Fruit fly (Drosophila melanogaster) whole organism, embryonic: ENCODE data around the gene Dup99B.

Experiments
- Atf-2 ChIP-seq: fragments of 200-800 bp; sonication (Bioruptor generic); optimal IDR thresholded peaks from 2 replicates; lab custom pipeline; 2016; ENCODE audit warnings: missing biosample characterization, missing genetic modification characterization
- CG11723 ChIP-seq: fragments of 200-800 bp; sonication (Bioruptor generic); optimal IDR thresholded peaks from 2 replicates; lab custom pipeline; 2017; ENCODE audit warnings: missing biosample characterization, mild to moderate bottlenecking, missing genetic modification characterization
- CG12744 ChIP-seq: fragments of 200-800 bp; sonication (Bioruptor generic); optimal IDR thresholded peaks from 2 replicates; lab custom pipeline; 2016; ENCODE audit warnings: missing biosample characterization, missing genetic modification characterization
- CG13296 ChIP-seq: fragments of 200-800 bp; sonication (Bioruptor generic); optimal IDR thresholded peaks from 3 replicates; lab custom pipeline; 2018; ENCODE audit warnings: missing biosample characterization, mild to moderate bottlenecking, missing genetic modification characterization
- CG16779 ChIP-seq: fragments of 200-800 bp; sonication (Bioruptor generic); IDR thresholded peaks from 2 replicates; pipeline ENCODE4 v1.3.6; 2022; ENCODE audit warnings: missing biosample characterization, missing genetic modification characterization
- CG1792 ChIP-seq: fragments of 200-800 bp; sonication (Bioruptor generic); optimal IDR thresholded peaks from 2 replicates; lab custom pipeline; 2016; ENCODE audit warnings: missing biosample characterization, missing genetic modification characterization
- CG2202 ChIP-seq: fragments of 200-800 bp; sonication (Bioruptor generic); optimal IDR thresholded peaks from 2 replicates; lab custom pipeline; 2018; ENCODE audit warnings: missing biosample characterization, mild to moderate bottlenecking, missing genetic modification characterization
- CG32532 ChIP-seq: fragments of 200-800 bp; sonication (Bioruptor generic); IDR thresholded peaks from 2 replicates; pipeline ENCODE4 v1.3.6; 2022; ENCODE audit warnings: missing biosample characterization, missing genetic modification characterization
- CG33213 ChIP-seq: fragments of 200-800 bp; sonication (Bioruptor generic); optimal IDR thresholded peaks from 3 replicates; lab custom pipeline; 2016; ENCODE audit warnings: missing biosample characterization, missing genetic modification characterization
- CG5953 ChIP-seq: fragments of 200-800 bp; sonication (Bioruptor generic); IDR thresholded peaks from 2 replicates; pipeline ENCODE4 v1.3.6; 2022; ENCODE audit warnings: missing biosample characterization, missing genetic modification characterization
- CG6272 ChIP-seq: fragments of 200-800 bp; sonication (Bioruptor generic); IDR thresholded peaks from 2 replicates; pipeline ENCODE4 v1.3.6; 2022; ENCODE audit warnings: missing biosample characterization, missing genetic modification characterization
- CG6813 ChIP-seq: fragments of 200-800 bp; sonication (Bioruptor generic); optimal IDR thresholded peaks from 2 replicates; lab custom pipeline; 2017; ENCODE audit warnings: missing biosample characterization, missing genetic modification characterization, mild to moderate bottlenecking, moderate library complexity, missing genetic modification reagents
- CG7556 ChIP-seq: fragments of 200-800 bp; sonication (Bioruptor generic); optimal IDR thresholded peaks from 2 replicates; lab custom pipeline; 2017; ENCODE audit warnings: missing biosample characterization, mild to moderate bottlenecking, missing genetic modification characterization
- CG7839 ChIP-seq: fragments of 200-800 bp; sonication (Bioruptor generic); optimal IDR thresholded peaks from 3 replicates; lab custom pipeline; 2018; ENCODE audit warnings: missing biosample characterization, mild to moderate bottlenecking, missing genetic modification characterization, moderate library complexity
- CG8924 ChIP-seq: fragments of 200-800 bp; optimal IDR thresholded peaks from 3 replicates; lab custom pipeline; 2019; ENCODE audit warnings: missing biosample characterization, mild to moderate bottlenecking, missing genetic modification characterization, moderate library complexity
- CG9437 ChIP-seq: fragments of 200-800 bp; sonication (Bioruptor generic); optimal IDR thresholded peaks from 2 replicates; lab custom pipeline; 2018; ENCODE audit warnings: missing biosample characterization, mild to moderate bottlenecking, missing genetic modification characterization
- CG9727 ChIP-seq: fragments of 200-800 bp; sonication (Bioruptor generic); optimal IDR thresholded peaks from 3 replicates; lab custom pipeline; 2017; ENCODE audit warnings: missing biosample characterization, mild to moderate bottlenecking, missing genetic modification characterization
- Camta ChIP-seq: fragments of 200-800 bp; sonication (Bioruptor generic); optimal IDR thresholded peaks from 2 replicates; lab custom pipeline; 2016; ENCODE audit warnings: missing biosample characterization, missing genetic modification characterization
- CoRest ChIP-seq: fragments of 200-800 bp; sonication (Bioruptor generic); optimal IDR thresholded peaks from 3 replicates; lab custom pipeline; 2018; ENCODE audit warnings: missing biosample characterization, mild to moderate bottlenecking, missing genetic modification characterization, moderate library complexity
- Doc3 ChIP-seq: fragments of 200-800 bp; sonication (Bioruptor generic); IDR thresholded peaks from 3 replicates; pipeline ENCODE4 v1.3.6; 2022; ENCODE audit warnings: missing biosample characterization, missing genetic modification characterization; ENCODE audit not compliant: partially characterized antibody
- Drgx ChIP-seq: fragments of 200-800 bp; sonication (Bioruptor generic); IDR thresholded peaks from 2 replicates; pipeline ENCODE4 v1.3.6; 2022; ENCODE audit warnings: missing biosample characterization, missing genetic modification characterization
- HHEX ChIP-seq: fragments of 200-800 bp; sonication (Bioruptor generic); optimal IDR thresholded peaks from 3 replicates; lab custom pipeline; 2017; ENCODE audit warnings: missing biosample characterization, mild to moderate bottlenecking, missing genetic modification characterization, missing genetic modification reagents
- HLH3B ChIP-seq: fragments of 200-800 bp; sonication (Bioruptor generic); IDR thresholded peaks from 2 replicates; pipeline ENCODE4 v1.3.6; 2022; ENCODE audit warnings: missing biosample characterization, missing genetic modification characterization
- Kr ChIP-seq: fragments of 200-800 bp; sonication (Bioruptor generic); optimal IDR thresholded peaks from 2 replicates; lab custom pipeline; 2017; ENCODE audit warnings: missing biosample characterization, mild to moderate bottlenecking, missing genetic modification characterization
- Lpt ChIP-seq: fragments of >200 bp; optimal IDR thresholded peaks from 2 replicates; lab custom pipeline; 2018; ENCODE audit warnings: missing biosample characterization, missing genetic modification characterization
- NC2α ChIP-seq: fragments of 200-800 bp; sonication (Bioruptor generic); optimal IDR thresholded peaks from 2 replicates; lab custom pipeline; 2016; ENCODE audit warnings: missing biosample characterization, missing genetic modification characterization
- Side ChIP-seq: fragments of 200-800 bp; sonication (Bioruptor generic); optimal IDR thresholded peaks from 2 replicates; lab custom pipeline; 2016; ENCODE audit warnings: missing biosample characterization, missing genetic modification characterization
- Sry-δ ChIP-seq: fragments of 200-800 bp; sonication (Bioruptor generic); optimal IDR thresholded peaks from 2 replicates; lab custom pipeline; 2016; ENCODE audit warnings: missing biosample characterization, missing genetic modification characterization
- Stat92E ChIP-seq, 3 experiments: fragments of >200 bp in 2 of 3; fragments of 200-800 bp in 1 of 3; sonication (Bioruptor generic) in 1 of 3; optimal IDR thresholded peaks; 2 replicates each; lab custom pipeline; 2017 to 2019; ENCODE audit warnings: missing biosample characterization in 3 of 3, missing genetic modification characterization in 3 of 3, mild to moderate bottlenecking in 1 of 3, moderate library complexity in 1 of 3
- amos ChIP-seq: fragments of 200-800 bp; sonication (Bioruptor generic); IDR thresholded peaks from 2 replicates; pipeline ENCODE4 v1.3.6; 2022; ENCODE audit warnings: missing biosample characterization, missing genetic modification characterization; ENCODE audit not compliant: partially characterized antibody
- aop ChIP-seq: fragments of 200-800 bp; sonication (Bioruptor generic); IDR thresholded peaks from 2 replicates; pipeline ENCODE4 v1.3.6; 2022; ENCODE audit warnings: missing biosample characterization, missing genetic modification characterization
- ash1 ChIP-seq: fragments of 200-800 bp; sonication (Bioruptor generic); optimal IDR thresholded peaks from 2 replicates; lab custom pipeline; 2018; ENCODE audit warnings: missing biosample characterization, mild to moderate bottlenecking, missing genetic modification characterization
- cas ChIP-seq: fragments of 200-800 bp; sonication (Bioruptor generic); IDR thresholded peaks from 2 replicates; pipeline ENCODE4 v1.3.6; 2022; ENCODE audit warnings: missing biosample characterization, missing genetic modification characterization
- cato ChIP-seq: fragments of 200-800 bp; sonication (Bioruptor generic); optimal IDR thresholded peaks from 2 replicates; lab custom pipeline; 2016; ENCODE audit warnings: missing biosample characterization, missing genetic modification characterization, borderline replicate concordance
- chn ChIP-seq: fragments of 200-800 bp; sonication (Bioruptor generic); optimal IDR thresholded peaks from 2 replicates; lab custom pipeline; 2016; ENCODE audit warnings: missing biosample characterization, missing genetic modification characterization
- crp ChIP-seq, 2 experiments: fragments of 200-800 bp; sonication (Bioruptor generic); optimal IDR thresholded peaks; 2 replicates in 1 of 2; 3 replicates in 1 of 2; lab custom pipeline; 2017; ENCODE audit warnings: missing biosample characterization in 2 of 2, missing genetic modification characterization in 2 of 2, mild to moderate bottlenecking in 1 of 2, moderate library complexity in 1 of 2
- dm ChIP-seq: fragments of 200-800 bp; sonication (Bioruptor generic); optimal IDR thresholded peaks from 3 replicates; lab custom pipeline; 2016; ENCODE audit warnings: missing biosample characterization, missing genetic modification characterization
- fd3F ChIP-seq: fragments of 200-800 bp; sonication (Bioruptor generic); optimal IDR thresholded peaks from 2 replicates; lab custom pipeline; 2018; ENCODE audit warnings: missing biosample characterization, mild to moderate bottlenecking, missing genetic modification characterization, moderate library complexity
- gro ChIP-seq: fragments of 200-800 bp; sonication (Bioruptor generic); optimal IDR thresholded peaks from 2 replicates; lab custom pipeline; 2016; ENCODE audit warnings: missing biosample characterization, missing genetic modification characterization
- hb ChIP-seq: fragments of 200-800 bp; sonication (Bioruptor generic); IDR thresholded peaks from 3 replicates; pipeline ENCODE4 v1.3.6; 2022; ENCODE audit warnings: missing biosample characterization, missing genetic modification characterization; ENCODE audit not compliant: partially characterized antibody
- jumu ChIP-seq: fragments of 200-800 bp; sonication (Bioruptor generic); optimal IDR thresholded peaks from 3 replicates; lab custom pipeline; 2016; ENCODE audit warnings: missing biosample characterization, missing genetic modification characterization
- p53 ChIP-seq: fragments of 200-800 bp; sonication (Bioruptor generic); optimal IDR thresholded peaks from 2 replicates; lab custom pipeline; 2016; ENCODE audit warnings: missing biosample characterization, missing genetic modification characterization
- phol ChIP-seq: fragments of 200-800 bp; sonication (Bioruptor generic); optimal IDR thresholded peaks from 3 replicates; lab custom pipeline; 2018; ENCODE audit warnings: missing biosample characterization, mild to moderate bottlenecking, missing genetic modification characterization, moderate library complexity
- sim ChIP-seq: fragments of 200-800 bp; sonication (Bioruptor generic); IDR thresholded peaks from 2 replicates; pipeline ENCODE4 v1.3.6; 2022; ENCODE audit warnings: missing biosample characterization, missing genetic modification characterization
- so ChIP-seq: fragments of 200-800 bp; sonication (Bioruptor generic); IDR thresholded peaks from 3 replicates; pipeline ENCODE4 v1.3.6; 2022; ENCODE audit warnings: missing biosample characterization, missing genetic modification characterization
- stwl ChIP-seq: fragments of 200-800 bp; sonication (Bioruptor generic); optimal IDR thresholded peaks from 3 replicates; lab custom pipeline; 2018; ENCODE audit warnings: missing biosample characterization, mild to moderate bottlenecking, missing genetic modification characterization, moderate library complexity
- tio ChIP-seq: fragments of 200-800 bp; sonication (Bioruptor generic); optimal IDR thresholded peaks from 2 replicates; lab custom pipeline; 2017; ENCODE audit warnings: missing biosample characterization, missing genetic modification characterization, inconsistent platforms
- unc-4 ChIP-seq: fragments of 200-800 bp; sonication (Bioruptor generic); IDR thresholded peaks from 2 replicates; pipeline ENCODE4 v1.3.6; 2022; ENCODE audit warnings: missing biosample characterization, missing genetic modification characterization; ENCODE audit not compliant: partially characterized antibody
- zen ChIP-seq: fragments of 200-800 bp; sonication (Bioruptor generic); optimal IDR thresholded peaks from 3 replicates; lab custom pipeline; 2018; ENCODE audit warnings: missing biosample characterization, mild to moderate bottlenecking, missing genetic modification characterization, moderate library complexity

Gene Dup99B

DNA sequence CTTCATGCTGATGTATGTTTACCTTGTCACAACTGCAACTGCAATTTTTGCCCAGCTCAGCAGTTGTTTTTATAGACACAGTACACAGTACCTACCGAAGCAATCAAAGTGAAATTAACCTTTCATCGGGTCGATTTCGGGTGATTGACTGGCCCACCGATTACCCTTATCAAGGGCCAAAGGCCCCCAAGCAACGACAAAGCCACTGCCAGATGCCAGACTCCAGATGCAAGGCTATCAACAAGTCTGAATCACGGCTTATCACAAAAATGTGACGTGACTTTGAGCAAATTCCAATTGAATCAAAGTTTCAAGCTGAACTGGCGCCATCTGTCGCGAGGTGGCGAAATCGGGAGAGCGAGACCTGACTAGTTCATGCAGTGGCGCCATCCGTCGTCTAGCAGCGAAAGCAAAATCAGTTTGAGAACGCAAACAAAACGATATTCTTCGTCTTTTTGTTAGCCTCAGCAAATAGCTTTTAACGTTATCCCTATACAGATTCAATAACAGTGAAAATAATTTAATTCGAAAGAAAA lies 1.7 kb upstream of the Dup99B start, which contains the start of gene Obp99b (continued):
- TF ChIP-seq cato (GFP tag; lab: Kevin White, UChicago): peak; percentile 41
- TF ChIP-seq cas: 0 out of 2 replicates have a peak, but pooled peaks have one; percentile 20
- peak; percentile 83 for TF ChIP-seq chn
- peak; percentile 50 for TF ChIP-seq CoRest (tag; lab: Kevin White, UChicago)
- peak; percentile 75 for TF ChIP-seq CG16779
- TF ChIP-seq CG1792 (GFP tag; lab: Kevin White, UChicago): peak; percentile 60
- TF ChIP-seq Sry-δ (GFP tag; lab: Kevin White, UChicago): peak; percentile 9
- TF ChIP-seq so: peak; percentile 57; the same call in 2 of the 3 replicates
- TF ChIP-seq CG7556 (GFP tag; lab: Kevin White, UChicago): no peak
- TF ChIP-seq aop (GFP tag; lab: Robert Waterston, UW): peak; percentile 35; the same call in 1 of the 2 replicates
- TF ChIP-seq stwl (tag; lab: Kevin White, UChicago): peak; percentile 32
- TF ChIP-seq CG5953 (GFP tag; lab: Robert Waterston, UW): peak; percentile 74; the same call in 1 of the 2 replicates
- TF ChIP-seq hb (GFP tag; lab: Robert Waterston, UW): no peak
- TF ChIP-seq HLH3B (GFP tag; lab: Robert Waterston, UW): peak; percentile 80
- peak; percentile 87 for TF ChIP-seq HHEX (GFP tag; lab: Kevin White, UChicago)
- peak; percentile 91 for TF ChIP-seq CG32532 (GFP tag; lab: Robert Waterston, UW)
- TF ChIP-seq Lpt (GFP tag; lab: Kevin White, UChicago): no peak
- TF ChIP-seq CG9727 (GFP tag; lab: Kevin White, UChicago): peak; percentile 73
- TF ChIP-seq CG9437 (GFP tag; lab: Kevin White, UChicago): peak; percentile 60
- no peak for TF ChIP-seq Doc3 (GFP tag; lab: Robert Waterston, UW)
- TF ChIP-seq NC2α (GFP tag; lab: Kevin White, UChicago): peak; percentile 65
- TF ChIP-seq unc-4 (GFP tag; lab: Robert Waterston, UW): no peak
- peak; percentile 43 for TF ChIP-seq fd3F (GFP tag; lab: Kevin White, UChicago)
- TF ChIP-seq Stat92E (GFP tag; optimal IDR thresholded peaks at IDR 0.05; lab: Kevin White, UChicago): no peak
- TF ChIP-seq crp (GFP tag; optimal IDR thresholded peaks at IDR 0.05; lab: Kevin White, UChicago): peak in 1 of 2 experiments; percentile 17
- TF ChIP-seq p53: peak; percentile 57
- TF ChIP-seq CG8924 (tag; lab: Kevin White, UChicago): peak; percentile 11
- peak; percentile 76 for TF ChIP-seq Drgx (GFP tag; lab: Robert Waterston, UW)
- peak; percentile 82 for TF ChIP-seq CG6813 (GFP tag; lab: Kevin White, UChicago)
- peak; percentile 75 for TF ChIP-seq CG13296 (GFP tag; lab: Kevin White, UChicago)
- peak; percentile 71 for TF ChIP-seq CG2202 (tag; lab: Kevin White, UChicago)
- TF ChIP-seq jumu (GFP tag; lab: Kevin White, UChicago): peak; percentile 52
- TF ChIP-seq Kr (GFP tag; lab: Kevin White, UChicago): peak; percentile 12
- peak; percentile 3 for TF ChIP-seq CG12744
- TF ChIP-seq Camta: peak; percentile 73
- no peak for TF ChIP-seq amos (GFP tag; lab: Robert Waterston, UW)
- peak; percentile 74; the same call in 1 of the 2 replicates for TF ChIP-seq sim (GFP tag; lab: Robert Waterston, UW)
- TF ChIP-seq Atf-2 (GFP tag; lab: Kevin White, UChicago): peak; percentile 77
- peak; percentile 70 for TF ChIP-seq dm (GFP tag; lab: Kevin White, UChicago)
- peak; percentile 70 for TF ChIP-seq CG11723 (GFP tag; lab: Kevin White, UChicago)
- peak; percentile 82 for TF ChIP-seq Side (GFP tag; lab: Kevin White, UChicago)
- peak; percentile 86 for TF ChIP-seq CG33213 (GFP tag; lab: Kevin White, UChicago)
- TF ChIP-seq CG6272 (GFP tag; lab: Robert Waterston, UW): no peak
- peak; percentile 35 for TF ChIP-seq tio (GFP tag; lab: Kevin White, UChicago)
- TF ChIP-seq phol (tag; lab: Kevin White, UChicago): peak; percentile 51
- no peak for TF ChIP-seq ash1 (GFP tag; lab: Kevin White, UChicago)
- no peak for TF ChIP-seq gro (GFP tag; lab: Kevin White, UChicago)
- peak; percentile 74 for TF ChIP-seq CG7839 (tag; lab: Kevin White, UChicago)
- TF ChIP-seq zen (tag; lab: Kevin White, UChicago): peak; percentile 66
